Fruit fly (Drosophila melanogaster): Measurements from ENCODE around the gene CG12003.

The CG12003 gene

DNA sequence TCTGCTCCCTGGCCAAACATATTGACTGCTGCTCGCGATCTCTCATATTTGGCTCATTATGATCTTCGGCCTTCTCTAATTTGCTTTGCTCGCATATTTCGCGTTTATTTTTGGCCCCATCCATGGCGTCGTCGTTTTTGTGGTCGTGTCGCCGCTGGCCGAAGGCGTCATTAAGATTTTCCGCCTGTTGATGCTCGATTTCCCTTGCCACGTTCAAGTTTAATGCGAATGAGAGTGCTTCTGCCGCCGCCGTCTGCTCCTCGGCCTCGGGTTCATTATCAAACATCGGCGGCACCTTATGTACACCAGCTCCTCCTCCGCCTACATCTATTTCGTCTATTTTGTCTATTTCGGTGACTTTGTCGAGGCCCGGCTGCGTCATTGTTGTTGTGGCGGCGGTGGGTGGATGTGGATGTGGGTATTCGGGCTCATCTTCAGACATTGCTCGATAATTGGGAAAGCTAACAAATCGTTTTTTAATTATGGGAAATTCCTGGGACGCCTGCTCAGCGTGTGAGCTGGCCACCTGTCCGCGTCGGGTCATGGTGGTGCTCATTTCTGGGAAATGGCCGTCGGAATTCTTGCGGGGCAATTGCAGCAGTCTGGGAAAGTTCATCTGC, 49.4 kb downstream of the CG12003 start (continued):
- TF ChIP-seq fd3F (GFP tag; optimal IDR thresholded peaks at IDR 0.05) (no peak), CG12769 (tag; optimal IDR thresholded peaks at IDR 0.05) (peak; percentile 66), zen2 (GFP tag; IDR thresholded peaks at IDR 0.05; ENCODE audit: partially characterized antibody) (no peak), disco-r (GFP tag; optimal IDR thresholded peaks at IDR 0.05) (no peak), Aef1 (GFP tag; IDR thresholded peaks at IDR 0.05) (no peak), rib (GFP tag; IDR thresholded peaks at IDR 0.05) (no peak), pho (GFP tag; optimal IDR thresholded peaks at IDR 0.05) (no peak), hth (optimal IDR thresholded peaks at IDR 0.05) (no peak), tgo (GFP tag; IDR thresholded peaks at IDR 0.05) (no peak), CG1233 (GFP tag; optimal IDR thresholded peaks at IDR 0.05) (no peak), Med (GFP tag) (no peak), fu2 (GFP tag; optimal IDR thresholded peaks at IDR 0.05) (no peak), Dll (GFP tag; IDR thresholded peaks at IDR 0.05; ENCODE audit: partially characterized antibody) (no peak), Rfx (GFP tag; IDR thresholded peaks at IDR 0.05) (0 out of 2 replicates have a peak, but pooled peaks have one; percentile 4), sc (optimal IDR thresholded peaks at IDR 0.05) (no peak), sc (GFP tag; optimal IDR thresholded peaks at IDR 0.05) (no peak), Ets65A (GFP tag) (peak; percentile 47), lmd (GFP tag; IDR thresholded peaks at IDR 0.05) (no peak), hkb (optimal IDR thresholded peaks at IDR 0.05) (no peak), hkb (GFP tag; IDR thresholded peaks at IDR 0.05) (no peak), eve (GFP tag; optimal IDR thresholded peaks at IDR 0.05) (no peak), Nf-YC (tag; optimal IDR thresholded peaks at IDR 0.05) (no peak), tna (GFP tag; IDR thresholded peaks at IDR 0.05; ENCODE audit: partially characterized antibody) (no peak), wdn (GFP tag; IDR thresholded peaks at IDR 0.05) (no peak), ftz-f1 (GFP tag; optimal IDR thresholded peaks at IDR 0.05) (peak; percentile 57), abd-A (tag; optimal IDR thresholded peaks at IDR 0.05) (no peak), chif (GFP tag; optimal IDR thresholded peaks at IDR 0.05) (no peak), Hr78 (GFP tag; optimal IDR thresholded peaks at IDR 0.05) (peak in 1 of 2 experiments; percentile 55), CG17361 (GFP tag; IDR thresholded peaks at IDR 0.05) (no peak), CG1602 (GFP tag; optimal IDR thresholded peaks at IDR 0.05) (no peak), CG10209 (GFP tag; optimal IDR thresholded peaks at IDR 0.05) (no peak), her (GFP tag; optimal IDR thresholded peaks at IDR 0.05) (no peak), pum (GFP tag; optimal IDR thresholded peaks at IDR 0.05) (no peak), danr (GFP tag; IDR thresholded peaks at IDR 0.05) (no peak)

DNA sequence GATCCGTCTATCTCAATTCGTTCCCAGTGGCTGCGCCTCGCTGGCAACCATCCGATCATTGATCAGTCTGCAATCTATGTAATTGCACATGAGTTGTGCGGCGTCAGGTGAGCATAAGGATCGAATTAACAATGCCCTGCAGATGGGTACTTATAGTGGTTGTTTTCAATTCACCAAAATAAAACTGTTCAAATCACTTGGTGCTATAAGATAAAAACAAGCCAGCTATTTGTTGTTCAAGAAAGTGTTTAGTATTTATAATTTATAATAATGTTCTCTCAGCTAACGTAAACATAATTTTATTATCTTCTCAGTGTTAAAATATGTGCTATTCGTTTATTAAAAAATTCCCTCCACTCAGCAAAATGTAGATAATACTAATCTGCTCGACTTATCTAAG, 50.5 kb downstream of the CG12003 start, which contains the start of gene CG12105:
Gene CG12105, minus strand, starts transcription at position 101 of the 400 bp plus-strand sequence.
- TF ChIP-seq Fer3 (tag; optimal IDR thresholded peaks at IDR 0.05): no peak
- no peak for TF ChIP-seq Six4 (GFP tag; optimal IDR thresholded peaks at IDR 0.05)
- no peak for TF ChIP-seq CG10431 (GFP tag; optimal IDR thresholded peaks at IDR 0.05)
- TF ChIP-seq sima (GFP tag; optimal IDR thresholded peaks at IDR 0.05): no peak

Measured in whole organism, embryonic.